Fruit fly (Drosophila melanogaster) whole organism, embryonic: ENCODE data around the gene CG12948.

ENCODE experiments used
- Ada2b ChIP-seq: fragments of 200-800 bp; sonication (Bioruptor generic); IDR thresholded peaks from 2 replicates; pipeline ENCODE4 v1.3.6; 2022; ENCODE audit warnings: missing biosample characterization, missing genetic modification characterization
- Aef1 ChIP-seq: fragments of 200-800 bp; sonication (Bioruptor generic); IDR thresholded peaks from 3 replicates; pipeline ENCODE4 v1.3.6; 2022; ENCODE audit warnings: missing biosample characterization, missing genetic modification characterization
- BEAF-32 ChIP-seq: fragments of 200-800 bp; sonication (Bioruptor generic); optimal IDR thresholded peaks from 3 replicates; lab custom pipeline; 2017; ENCODE audit warnings: missing biosample characterization, missing genetic modification characterization, mild to moderate bottlenecking, moderate library complexity, missing genetic modification reagents
- CG11456 ChIP-seq: fragments of 200-800 bp; sonication (Bioruptor generic); IDR thresholded peaks from 3 replicates; pipeline ENCODE4 v1.3.6; 2022; ENCODE audit warnings: missing biosample characterization, missing genetic modification characterization
- CG12391 ChIP-seq: fragments of 200-800 bp; sonication (Bioruptor generic); optimal IDR thresholded peaks from 3 replicates; lab custom pipeline; 2018; ENCODE audit warnings: missing biosample characterization, mild to moderate bottlenecking, missing genetic modification characterization, moderate library complexity
- CG12659 ChIP-seq: fragments of 200-800 bp; sonication (Bioruptor generic); optimal IDR thresholded peaks from 3 replicates; lab custom pipeline; 2017; ENCODE audit warnings: mild to moderate bottlenecking, missing biosample characterization, missing genetic modification reagents, missing genetic modification characterization
- CG13424 ChIP-seq: fragments of 200-800 bp; sonication (Bioruptor generic); optimal IDR thresholded peaks from 2 replicates; lab custom pipeline; 2019; ENCODE audit warnings: missing biosample characterization, mild to moderate bottlenecking, missing genetic modification characterization, moderate library complexity
- CG14441 ChIP-seq: fragments of 200-800 bp; sonication (Bioruptor generic); IDR thresholded peaks from 2 replicates; pipeline ENCODE4 v1.3.6; 2022; ENCODE audit warnings: missing biosample characterization, missing genetic modification characterization
- CG17359 ChIP-seq: fragments of 200-800 bp; sonication (Bioruptor generic); optimal IDR thresholded peaks from 3 replicates; lab custom pipeline; 2018; ENCODE audit warnings: missing biosample characterization, mild to moderate bottlenecking, missing genetic modification characterization, moderate library complexity
- CG34376 ChIP-seq: fragments of 200-800 bp; sonication (Bioruptor generic); optimal IDR thresholded peaks from 2 replicates; lab custom pipeline; 2018; ENCODE audit warnings: missing biosample characterization, mild to moderate bottlenecking, missing genetic modification characterization
- CG3726 ChIP-seq: fragments of 200-800 bp; sonication (Bioruptor generic); IDR thresholded peaks from 3 replicates; pipeline ENCODE4, ENCODE4 v1.3.6; 2022; ENCODE audit warnings: missing biosample characterization, missing genetic modification characterization
- CG4707 ChIP-seq: fragments of 200-800 bp; sonication (Bioruptor generic); optimal IDR thresholded peaks from 2 replicates; lab custom pipeline; 2018; ENCODE audit warnings: missing biosample characterization, mild to moderate bottlenecking, missing genetic modification characterization, moderate library complexity
- CG4854 ChIP-seq: fragments of 200-800 bp; sonication (Bioruptor generic); optimal IDR thresholded peaks from 2 replicates; lab custom pipeline; 2016; ENCODE audit warnings: missing biosample characterization, missing genetic modification characterization, inconsistent platforms
- CG8281 ChIP-seq: fragments of 200-800 bp; sonication (Bioruptor generic); optimal IDR thresholded peaks from 2 replicates; lab custom pipeline; 2018; ENCODE audit warnings: missing biosample characterization, mild to moderate bottlenecking, missing genetic modification characterization, moderate library complexity
- CG8944 ChIP-seq: fragments of 200-800 bp; sonication (Bioruptor generic); optimal IDR thresholded peaks from 3 replicates; lab custom pipeline; 2016; ENCODE audit warnings: missing biosample characterization, missing genetic modification characterization
- Elba2 ChIP-seq: fragments of 200-800 bp; sonication (Bioruptor generic); optimal IDR thresholded peaks from 3 replicates; lab custom pipeline; 2016; ENCODE audit warnings: missing biosample characterization, missing genetic modification characterization
- Fer3 ChIP-seq: fragments of 200-800 bp; sonication (Bioruptor generic); optimal IDR thresholded peaks from 2 replicates; lab custom pipeline; 2018; ENCODE audit warnings: missing biosample characterization, mild to moderate bottlenecking, missing genetic modification characterization, moderate library complexity
- HLHmδ ChIP-seq: fragments of 200-800 bp; sonication (Bioruptor generic); optimal IDR thresholded peaks from 2 replicates; lab custom pipeline; 2018; ENCODE audit warnings: missing biosample characterization, mild to moderate bottlenecking, missing genetic modification characterization, moderate library complexity
- Hr3 ChIP-seq: fragments of 200-800 bp; sonication (Bioruptor generic); optimal IDR thresholded peaks from 3 replicates; lab custom pipeline; 2016; ENCODE audit warnings: missing biosample characterization, missing genetic modification characterization
- MBD-R2 ChIP-seq: fragments of 200-800 bp; sonication (Bioruptor generic); IDR thresholded peaks from 2 replicates; pipeline ENCODE4 v1.3.6; 2022; ENCODE audit warnings: missing biosample characterization, missing genetic modification characterization
- MTF-1 ChIP-seq: fragments of 200-800 bp; sonication (Bioruptor generic); optimal IDR thresholded peaks from 2 replicates; lab custom pipeline; 2018; ENCODE audit warnings: missing biosample characterization, mild to moderate bottlenecking, missing genetic modification characterization, borderline replicate concordance
- Myb ChIP-seq: fragments of 200-800 bp; sonication (Bioruptor generic); optimal IDR thresholded peaks from 2 replicates; lab custom pipeline; 2016; ENCODE audit warnings: missing biosample characterization, missing genetic modification characterization
- NC2α ChIP-seq: fragments of 200-800 bp; sonication (Bioruptor generic); optimal IDR thresholded peaks from 2 replicates; lab custom pipeline; 2016; ENCODE audit warnings: missing biosample characterization, missing genetic modification characterization
- Opbp ChIP-seq: fragments of 200-800 bp; sonication (Bioruptor generic); IDR thresholded peaks from 3 replicates; pipeline ENCODE4 v1.3.6; 2022; ENCODE audit warnings: missing biosample characterization, missing genetic modification characterization; ENCODE audit not compliant: partially characterized antibody
- Poxn ChIP-seq: fragments of 200-800 bp; sonication (Bioruptor generic); IDR thresholded peaks from 2 replicates; pipeline ENCODE4 v1.3.6; 2022; ENCODE audit warnings: missing biosample characterization, missing genetic modification characterization
- Ptx1 ChIP-seq: fragments of 200-800 bp; sonication (Bioruptor generic); IDR thresholded peaks from 2 replicates; pipeline ENCODE4 v1.3.6; 2022; ENCODE audit warnings: missing biosample characterization, missing genetic modification characterization
- Sin3A ChIP-seq: fragments of >200 bp; optimal IDR thresholded peaks from 2 replicates; lab custom pipeline; 2018
- Sry-β ChIP-seq: fragments of 200-800 bp; sonication (Bioruptor generic); optimal IDR thresholded peaks from 2 replicates; lab custom pipeline; 2018; ENCODE audit warnings: missing biosample characterization, mild to moderate bottlenecking, missing genetic modification characterization, moderate library complexity
- bowl ChIP-seq: fragments of 200-800 bp; sonication (Bioruptor generic); IDR thresholded peaks from 2 replicates; pipeline ENCODE4 v1.3.6; 2022; ENCODE audit warnings: missing biosample characterization, missing genetic modification characterization
- br ChIP-seq: fragments of >200 bp; optimal IDR thresholded peaks from 2 replicates; lab custom pipeline; 2017
- btn ChIP-seq: fragments of 200-800 bp; sonication (Bioruptor generic); optimal IDR thresholded peaks from 2 replicates; lab custom pipeline; 2016; ENCODE audit warnings: missing biosample characterization, missing genetic modification characterization
- cad ChIP-seq: fragments of >200 bp; optimal IDR thresholded peaks from 2 replicates; lab custom pipeline; 2017; ENCODE audit warnings: missing biosample characterization, missing genetic modification characterization
- crc ChIP-seq: fragments of 200-800 bp; sonication (Bioruptor generic); optimal IDR thresholded peaks from 2 replicates; lab custom pipeline; 2016; ENCODE audit warnings: missing biosample characterization, missing genetic modification characterization
- crol ChIP-seq: fragments of 200-800 bp; sonication (Bioruptor generic); IDR thresholded peaks from 2 replicates; pipeline ENCODE4 v1.3.6; 2022; ENCODE audit warnings: missing biosample characterization, missing genetic modification characterization
- crp ChIP-seq, 2 experiments: fragments of 200-800 bp; sonication (Bioruptor generic); optimal IDR thresholded peaks; 2 replicates in 1 of 2; 3 replicates in 1 of 2; lab custom pipeline; 2017; ENCODE audit warnings: missing biosample characterization in 2 of 2, missing genetic modification characterization in 2 of 2, mild to moderate bottlenecking in 1 of 2, moderate library complexity in 1 of 2
- dm ChIP-seq: fragments of 200-800 bp; sonication (Bioruptor generic); optimal IDR thresholded peaks from 3 replicates; lab custom pipeline; 2016; ENCODE audit warnings: missing biosample characterization, missing genetic modification characterization
- dpn ChIP-seq, 2 experiments: fragments of 200-800 bp; sonication (Bioruptor generic); optimal IDR thresholded peaks; 3 replicates each; lab custom pipeline; 2016; ENCODE audit warnings: missing biosample characterization in 2 of 2, missing genetic modification characterization in 2 of 2
- fd96Cb ChIP-seq: fragments of 200-800 bp; sonication (Bioruptor generic); optimal IDR thresholded peaks from 2 replicates; lab custom pipeline; 2018; ENCODE audit warnings: missing biosample characterization, mild to moderate bottlenecking, missing genetic modification characterization, moderate library complexity
- her ChIP-seq: fragments of 200-800 bp; sonication (Bioruptor generic); optimal IDR thresholded peaks from 2 replicates; lab custom pipeline; 2016; ENCODE audit warnings: missing biosample characterization, missing genetic modification characterization
- inv ChIP-seq: fragments of 200-800 bp; sonication (Bioruptor generic); IDR thresholded peaks from 2 replicates; pipeline ENCODE4 v1.3.6; 2022; ENCODE audit warnings: missing biosample characterization, missing genetic modification characterization; ENCODE audit not compliant: partially characterized antibody
- lbe ChIP-seq: fragments of 200-800 bp; sonication (Bioruptor generic); optimal IDR thresholded peaks from 2 replicates; lab custom pipeline; 2016; ENCODE audit warnings: missing biosample characterization, mild to moderate bottlenecking, missing genetic modification characterization
- maf-S ChIP-seq: fragments of 200-800 bp; sonication (Bioruptor generic); optimal IDR thresholded peaks from 2 replicates; lab custom pipeline; 2016; ENCODE audit warnings: missing biosample characterization, missing genetic modification characterization
- peb ChIP-seq: fragments of 200-800 bp; sonication (Bioruptor generic); IDR thresholded peaks from 2 replicates; pipeline ENCODE4 v1.3.6; 2022; ENCODE audit warnings: missing biosample characterization, missing genetic modification characterization
- pho ChIP-seq: fragments of 200-800 bp; sonication (Bioruptor generic); optimal IDR thresholded peaks from 2 replicates; lab custom pipeline; 2016; ENCODE audit warnings: missing biosample characterization, missing genetic modification characterization
- pnt ChIP-seq: fragments of 200-800 bp; sonication (Bioruptor generic); optimal IDR thresholded peaks from 3 replicates; lab custom pipeline; 2016; ENCODE audit warnings: missing biosample characterization, missing genetic modification characterization
- pzg ChIP-seq: fragments of 200-800 bp; sonication (Bioruptor generic); optimal IDR thresholded peaks from 3 replicates; lab custom pipeline; 2018; ENCODE audit warnings: missing biosample characterization, mild to moderate bottlenecking, missing genetic modification characterization, moderate library complexity
- slbo ChIP-seq: fragments of 200-800 bp; sonication (Bioruptor generic); IDR thresholded peaks from 2 replicates; pipeline ENCODE4 v1.3.6; 2022; ENCODE audit warnings: missing biosample characterization, missing genetic modification characterization
- sna ChIP-seq: fragments of 200-800 bp; sonication (Bioruptor generic); IDR thresholded peaks from 2 replicates; pipeline ENCODE4 v1.3.6; 2022; ENCODE audit warnings: missing biosample characterization, missing genetic modification characterization; ENCODE audit not compliant: partially characterized antibody
- sug ChIP-seq: fragments of 200-800 bp; optimal IDR thresholded peaks from 2 replicates; lab custom pipeline; 2019; ENCODE audit warnings: missing biosample characterization, mild to moderate bottlenecking, missing genetic modification characterization, moderate library complexity
- zen2 ChIP-seq: fragments of 200-800 bp; sonication (Bioruptor generic); IDR thresholded peaks from 3 replicates; pipeline ENCODE4 v1.3.6; 2022; ENCODE audit warnings: missing biosample characterization, missing genetic modification characterization; ENCODE audit not compliant: partially characterized antibody

Gene CG12948

DNA sequence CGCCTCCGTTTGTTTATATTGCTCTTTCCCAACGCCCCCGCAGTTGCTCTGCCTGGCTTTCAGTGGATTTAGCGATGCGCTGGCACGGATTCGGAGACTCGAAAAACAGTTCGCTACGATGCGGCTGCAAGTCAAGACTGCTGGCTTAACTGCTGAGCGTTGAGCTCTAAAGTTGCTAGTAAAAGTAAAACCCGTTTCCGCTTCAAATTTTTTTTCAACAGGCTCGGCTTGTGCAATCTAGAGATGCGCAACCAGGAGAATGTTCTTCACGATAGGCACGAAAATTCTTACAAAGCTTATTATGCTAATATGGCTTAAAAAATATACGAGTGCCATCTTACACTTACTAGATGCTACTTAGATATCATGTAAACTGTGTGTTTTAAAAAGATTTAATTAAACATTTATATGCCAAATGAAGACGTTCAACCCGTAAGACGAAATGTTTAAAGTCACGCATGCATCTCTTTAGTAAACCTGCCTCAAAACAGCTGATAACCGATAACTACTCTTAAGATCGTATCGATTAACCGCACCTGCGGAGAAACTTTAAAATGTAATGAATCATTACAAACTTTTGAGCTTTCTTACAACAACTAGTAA is at the start of gene CG12948 (continued):
- TF ChIP-seq Poxn (no peak), Fer3 (peak; percentile 55), crol (GFP tag; lab: Robert Waterston, UW) (no peak), CG17359 (peak; percentile 39), dm (GFP tag; lab: Kevin White, UChicago) (peak; percentile 22), CG8281 (tag; lab: Kevin White, UChicago) (no peak), CG13424 (tag; lab: Kevin White, UChicago) (peak; percentile 69), CG34376 (GFP tag; lab: Kevin White, UChicago) (peak; percentile 63), cad (GFP tag; lab: Kevin White, UChicago) (no peak), lbe (GFP tag; lab: Kevin White, UChicago) (peak; percentile 64), maf-S (GFP tag; lab: Kevin White, UChicago) (peak; percentile 56), Ada2b (GFP tag; lab: Robert Waterston, UW) (no peak), CG3726 (no peak), CG14441 (GFP tag; lab: Robert Waterston, UW) (0 out of 2 replicates have a peak, but pooled peaks have one; percentile 10), slbo (GFP tag; lab: Robert Waterston, UW) (peak; percentile 67), her (peak; percentile 41), crc (GFP tag; lab: Kevin White, UChicago) (peak; percentile 29), crp (GFP tag; optimal IDR thresholded peaks at IDR 0.05; lab: Kevin White, UChicago) (peak; percentile 38 to 86), CG8944 (GFP tag; lab: Kevin White, UChicago) (peak; percentile 21), pho (GFP tag; lab: Kevin White, UChicago) (peak; percentile 40), Opbp (GFP tag; lab: Robert Waterston, UW) (peak; percentile 76; the same call in 2 of the 3 replicates), inv (peak; percentile 81), CG4854 (GFP tag; lab: Kevin White, UChicago) (peak; percentile 9), MBD-R2 (GFP tag; lab: Robert Waterston, UW) (peak; percentile 71), Ptx1 (0 out of 2 replicates have a peak, but pooled peaks have one; percentile 43)

DNA sequence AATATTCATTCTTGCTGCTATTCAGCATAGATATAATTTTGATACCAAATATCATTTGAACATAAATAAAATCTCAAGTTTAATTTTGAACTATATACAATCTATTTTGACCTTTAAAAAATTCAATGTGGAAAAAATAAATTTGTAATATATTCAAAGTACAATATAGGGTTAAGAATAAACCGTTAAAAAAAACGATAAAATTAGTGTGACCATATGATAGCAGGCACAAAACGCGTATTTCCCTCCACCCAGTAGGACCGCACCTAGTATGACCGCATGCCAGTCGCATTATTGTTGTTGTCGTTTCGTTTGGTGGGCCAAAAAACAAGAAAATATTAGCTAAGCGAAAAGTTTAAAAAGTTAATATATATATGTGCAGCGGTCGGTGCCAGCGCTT is 45.5 kb upstream of the CG12948 start, which contains the start of gene CG8516:
Gene CG8516, plus strand, starts transcription at position 278 of the 400 bp plus-strand sequence.
- TF ChIP-seq Elba2 (GFP tag; lab: Kevin White, UChicago) (no peak), Myb (GFP tag; lab: Kevin White, UChicago) (peak; percentile 95), br (lab: Kevin White, UChicago) (no peak), btn (GFP tag; lab: Kevin White, UChicago) (no peak), pnt (no peak), Aef1 (GFP tag; lab: Robert Waterston, UW) (peak; percentile 67), zen2 (GFP tag; lab: Robert Waterston, UW) (no peak), BEAF-32 (GFP tag; lab: Kevin White, UChicago) (peak; percentile 41), Sin3A (peak; percentile 21), fd96Cb (tag; lab: Kevin White, UChicago) (no peak), CG12659 (GFP tag; lab: Kevin White, UChicago) (peak; percentile 57), bowl (GFP tag; lab: Robert Waterston, UW) (0 out of 2 replicates have a peak, but pooled peaks have one; percentile 39), her (no peak), inv (no peak), HLHmδ (GFP tag; lab: Kevin White, UChicago) (no peak), CG12391 (tag; lab: Kevin White, UChicago) (peak; percentile 33), peb (GFP tag; lab: Robert Waterston, UW) (no peak), CG4707 (GFP tag; lab: Kevin White, UChicago) (no peak), sna (no peak), Hr3 (no peak), CG11456 (GFP tag; lab: Robert Waterston, UW) (no peak), pzg (GFP tag; lab: Kevin White, UChicago) (peak; percentile 83), sug (tag; lab: Kevin White, UChicago) (peak; percentile 32), NC2α (GFP tag; lab: Kevin White, UChicago) (no peak), Sry-β (GFP tag; lab: Kevin White, UChicago) (peak; percentile 80), dpn (GFP tag; optimal IDR thresholded peaks at IDR 0.05; lab: Kevin White, UChicago) (no peak), MTF-1 (GFP tag; lab: Kevin White, UChicago) (peak; percentile 2)
